Worm (Caenorhabditis elegans) whole organism, L1 larva: Measurements from ENCODE around the gene ndg-4.

Source experiments
- F16B12.6 ChIP-seq: fragments of 150-350 bp; optimal IDR thresholded peaks from 2 replicates; lab custom pipeline; 2014; ENCODE audit warnings: missing biosample characterization, missing genetic modification characterization
- Y116A8C.19 ChIP-seq: sonication (generic microtip); optimal IDR thresholded peaks from 2 replicates; lab custom pipeline; 2016; ENCODE audit warnings: missing compliant biosample characterization, missing genetic modification characterization, borderline replicate concordance
- aly-2 ChIP-seq: fragments of 150-350 bp; optimal IDR thresholded peaks from 2 replicates; lab custom pipeline; 2014; ENCODE audit warnings: missing biosample characterization, missing genetic modification characterization
- blmp-1 ChIP-seq: fragments of 150-350 bp; optimal IDR thresholded peaks from 2 replicates; lab custom pipeline; 2014; ENCODE audit warnings: missing biosample characterization, missing genetic modification characterization
- ceh-63 ChIP-seq: fragments of 200-800 bp; sonication (Bioruptor generic); optimal IDR thresholded peaks from 2 replicates; lab custom pipeline; 2018; ENCODE audit warnings: mild to moderate bottlenecking, missing genetic modification characterization, missing compliant biosample characterization
- ceh-8 ChIP-seq: fragments of 200-800 bp; sonication (Bioruptor generic); optimal IDR thresholded peaks from 2 replicates; lab custom pipeline; 2018; ENCODE audit warnings: mild to moderate bottlenecking, missing genetic modification characterization, moderate library complexity, missing compliant biosample characterization
- ceh-90 ChIP-seq: sonication (generic microtip); optimal IDR thresholded peaks from 2 replicates; lab custom pipeline; 2016; ENCODE audit warnings: missing genetic modification characterization, missing compliant biosample characterization
- ces-1 ChIP-seq: fragments of 150-350 bp; optimal IDR thresholded peaks from 2 replicates; lab custom pipeline; 2014; ENCODE audit warnings: missing biosample characterization, missing genetic modification reagents, missing genetic modification characterization
- dpl-1 ChIP-seq, 3 experiments: fragments of 150-350 bp in 2 of 3; sonication (generic microtip) in 1 of 3; optimal IDR thresholded peaks; 2 replicates each; lab custom pipeline; 2014 to 2017; ENCODE audit warnings: missing biosample characterization in 3 of 3, missing genetic modification characterization in 3 of 3, missing genetic modification reagents in 3 of 3
- efl-1 ChIP-seq, 4 experiments: fragments of 150-350 bp; optimal IDR thresholded peaks in 3 of 4; peaks in 1 of 4; 1 replicate in 1 of 4; 2 replicates in 3 of 4; lab custom pipeline; 2014; ENCODE audit warnings: missing biosample characterization in 2 of 4, missing genetic modification characterization in 2 of 4, missing genetic modification reagents in 2 of 4
- egl-13 ChIP-seq: sonication (generic microtip); optimal IDR thresholded peaks from 2 replicates; lab custom pipeline; 2016; ENCODE audit warnings: missing genotype, missing genetic modification reagents, missing genetic modification characterization, missing compliant biosample characterization
- egl-27 ChIP-seq, 2 experiments: fragments of 150-350 bp in 1 of 2; sonication (generic microtip); optimal IDR thresholded peaks; 3 replicates each; lab custom pipeline; 2017 to 2018; ENCODE audit warnings: missing biosample characterization in 2 of 2, missing genetic modification characterization in 2 of 2, missing genetic modification reagents in 2 of 2
- elt-2 ChIP-seq: sonication (generic microtip); optimal IDR thresholded peaks from 2 replicates; lab custom pipeline; 2016; ENCODE audit warnings: missing genetic modification characterization, mild to moderate bottlenecking, inconsistent platforms, missing compliant biosample characterization, missing genetic modification reagents
- elt-3 ChIP-seq, 6 experiments: fragments of 150-350 bp in 1 of 6; sonication (generic microtip); optimal IDR thresholded peaks; 2 replicates each; lab custom pipeline; 2017 to 2018; ENCODE audit warnings: missing biosample characterization in 6 of 6, missing genetic modification characterization in 6 of 6, inconsistent platforms in 1 of 6
- fos-1 ChIP-seq: fragments of 150-350 bp; optimal IDR thresholded peaks from 2 replicates; lab custom pipeline; 2014; ENCODE audit warnings: missing biosample characterization, missing genetic modification characterization
- hlh-4 ChIP-seq: sonication (generic microtip); optimal IDR thresholded peaks from 2 replicates; lab custom pipeline; 2016; ENCODE audit warnings: mild to moderate bottlenecking, missing genetic modification characterization, missing compliant biosample characterization
- lin-14 ChIP-seq: fragments of 200-800 bp; sonication (Bioruptor generic); optimal IDR thresholded peaks from 2 replicates; lab custom pipeline; 2018; ENCODE audit warnings: mild to moderate bottlenecking, missing genetic modification characterization, moderate library complexity, missing compliant biosample characterization
- lin-15B ChIP-seq: fragments of 150-350 bp; sonication (generic microtip); optimal IDR thresholded peaks from 3 replicates; lab custom pipeline; 2014; ENCODE audit warnings: missing biosample characterization, missing genetic modification characterization
- lin-35 ChIP-seq, 2 experiments: fragments of 150-350 bp; optimal IDR thresholded peaks; 2 replicates each; lab custom pipeline; 2014; ENCODE audit warnings: missing biosample characterization in 2 of 2, missing genetic modification characterization in 2 of 2, missing genetic modification reagents in 2 of 2
- lin-39 ChIP-seq: fragments of 150-350 bp; optimal IDR thresholded peaks from 2 replicates; lab custom pipeline; 2014; ENCODE audit warnings: missing biosample characterization, missing genetic modification reagents, missing genetic modification characterization
- lir-3 ChIP-seq: sonication (generic microtip); optimal IDR thresholded peaks from 2 replicates; lab custom pipeline; 2016; ENCODE audit warnings: mild to moderate bottlenecking, missing genetic modification characterization, moderate library complexity, missing compliant biosample characterization; ENCODE audit not compliant: poor library complexity
- mef-2 ChIP-seq: fragments of 150-350 bp; optimal IDR thresholded peaks from 2 replicates; lab custom pipeline; 2014; ENCODE audit warnings: missing biosample characterization, missing genetic modification characterization
- mep-1 ChIP-seq: fragments of 150-350 bp; optimal IDR thresholded peaks from 2 replicates; lab custom pipeline; 2014; ENCODE audit warnings: missing biosample characterization, missing genetic modification characterization
- nhr-19 ChIP-seq: fragments of 200-800 bp; sonication (Bioruptor generic); conservative IDR thresholded peaks from 2 replicates; pipeline ENCODE4 v1.3.6; 2022; ENCODE audit warnings: missing genetic modification characterization, missing compliant biosample characterization
- nhr-20 ChIP-seq: sonication (generic microtip); optimal IDR thresholded peaks from 2 replicates; lab custom pipeline; 2016; ENCODE audit warnings: mild to moderate bottlenecking, missing genetic modification characterization, missing compliant biosample characterization
- nhr-28 ChIP-seq: fragments of 150-350 bp; optimal IDR thresholded peaks from 2 replicates; lab custom pipeline; 2014; ENCODE audit warnings: missing biosample characterization, missing genetic modification characterization
- nhr-71 ChIP-seq: sonication (generic microtip); optimal IDR thresholded peaks from 2 replicates; lab custom pipeline; 2016; ENCODE audit warnings: mild to moderate bottlenecking, missing genetic modification characterization, moderate library complexity, missing compliant biosample characterization
- nhr-84 ChIP-seq: sonication (generic microtip); optimal IDR thresholded peaks from 2 replicates; lab custom pipeline; 2017; ENCODE audit warnings: missing biosample characterization, missing genetic modification characterization
- nhr-85 ChIP-seq: sonication (generic microtip); peaks from one replicate; lab custom pipeline; 2016; ENCODE audit warnings: missing genetic modification characterization, inconsistent platforms, missing compliant biosample characterization
- nhr-90 ChIP-seq: sonication (generic microtip); optimal IDR thresholded peaks from 2 replicates; lab custom pipeline; 2016; ENCODE audit warnings: mild to moderate bottlenecking, missing genetic modification characterization, missing compliant biosample characterization; ENCODE audit not compliant: poor library complexity
- rnt-1 ChIP-seq: sonication (generic microtip); optimal IDR thresholded peaks from 2 replicates; lab custom pipeline; 2016; ENCODE audit warnings: mild to moderate bottlenecking, missing genetic modification characterization, moderate library complexity, missing compliant biosample characterization
- skn-1 ChIP-seq: fragments of 150-350 bp; optimal IDR thresholded peaks from 2 replicates; lab custom pipeline; 2014; ENCODE audit warnings: missing biosample characterization, missing genetic modification characterization
- snu-23 ChIP-seq: sonication (generic microtip); optimal IDR thresholded peaks from 2 replicates; lab custom pipeline; 2016; ENCODE audit warnings: missing genetic modification characterization, missing compliant biosample characterization
- sptf-1 ChIP-seq: fragments of 150-350 bp; optimal IDR thresholded peaks from 2 replicates; lab custom pipeline; 2014; ENCODE audit warnings: missing biosample characterization, missing genetic modification characterization
- tbx-2 ChIP-seq: sonication (generic microtip); optimal IDR thresholded peaks from 2 replicates; lab custom pipeline; 2016; ENCODE audit warnings: missing genetic modification characterization, missing compliant biosample characterization
- tlp-1 ChIP-seq: fragments of 150-350 bp; optimal IDR thresholded peaks from 2 replicates; lab custom pipeline; 2014; ENCODE audit warnings: missing biosample characterization, missing genetic modification characterization
- vab-15 ChIP-seq: sonication (generic microtip); optimal IDR thresholded peaks from 2 replicates; lab custom pipeline; 2017; ENCODE audit warnings: missing genotype, mild to moderate bottlenecking, missing genetic modification characterization, missing compliant biosample characterization
- xbp-1 ChIP-seq: sonication (generic microtip); optimal IDR thresholded peaks from 2 replicates; lab custom pipeline; 2016; ENCODE audit warnings: missing genetic modification characterization, missing compliant biosample characterization
- zip-4 ChIP-seq: fragments of 200-800 bp; sonication (Bioruptor generic); optimal IDR thresholded peaks from 2 replicates; lab custom pipeline; 2018; ENCODE audit warnings: mild to moderate bottlenecking, missing genetic modification characterization, moderate library complexity, missing compliant biosample characterization

The ndg-4 gene

DNA sequence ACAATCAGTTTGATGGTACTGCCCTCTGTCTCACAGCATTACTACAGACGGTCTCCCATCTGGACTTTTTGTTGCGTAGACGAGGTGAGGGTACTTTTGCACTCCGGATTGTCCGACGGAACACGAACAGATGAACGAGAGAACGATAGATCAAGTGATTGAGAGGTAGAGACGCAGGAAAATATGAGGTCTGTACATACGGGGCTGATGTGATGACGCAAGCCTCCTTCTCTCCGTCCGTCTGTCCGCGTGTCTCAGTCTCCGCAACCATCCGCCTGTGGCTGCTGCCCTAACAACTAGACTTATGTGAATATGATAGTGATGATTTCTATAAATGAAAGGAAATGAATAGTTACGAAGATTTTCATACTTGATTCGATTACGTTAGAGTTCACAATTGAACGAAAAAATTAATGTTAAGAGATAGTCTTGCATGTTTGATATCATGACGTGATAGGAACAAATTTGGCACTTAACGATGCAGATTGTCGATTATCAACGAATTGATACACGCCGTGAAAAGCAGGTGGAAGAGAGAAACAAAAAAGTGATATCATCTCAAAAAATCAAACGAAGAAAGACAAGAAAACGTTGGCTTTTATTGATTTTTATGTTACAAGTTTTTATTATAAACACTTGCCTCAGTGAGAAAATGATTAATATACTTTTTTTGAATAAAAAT is 35.5 kb upstream of the ndg-4 start (continued):
- TF ChIP-seq ces-1 (GFP tag; lab: Kevin White, UChicago) (no peak), efl-1 (optimal IDR thresholded peaks at IDR 0.05; lab: Kevin White, UChicago) (no peak), efl-1 (GFP tag; optimal IDR thresholded peaks at IDR 0.05 in 1 of 2; lab: Kevin White, UChicago) (peak in 1 of 2 experiments; percentile 58), ceh-63 (GFP tag; lab: Kevin White, UChicago) (no peak)
- TF ChIP-seq, all 84 proteins: peak for 6

DNA sequence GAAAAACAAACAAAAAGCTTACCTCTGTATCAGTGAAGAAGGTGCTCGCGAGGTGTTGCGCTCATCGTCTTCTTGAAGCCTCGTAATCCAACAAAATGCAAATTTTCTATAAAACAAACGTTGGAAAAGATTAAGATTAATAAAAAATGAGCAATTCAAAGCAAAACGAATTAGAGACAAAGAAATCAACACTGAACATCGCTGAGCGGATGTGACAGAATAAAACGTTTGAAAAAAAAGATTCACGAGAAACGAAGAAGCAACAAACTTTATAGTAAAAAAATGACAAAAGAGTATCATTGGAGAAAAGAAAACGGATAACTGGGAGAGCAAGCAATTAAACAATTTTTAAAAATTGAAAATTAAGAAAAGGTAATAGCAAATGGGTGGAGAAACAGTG is 31.8 kb upstream of the ndg-4 start, which contains the start of the genes C07G2.5 and atf-7:
Gene C07G2.5 (minus strand): TSS at position 101 of the 400 bp plus-strand sequence.
Gene atf-7 (minus strand): TSS at position 108 of the 400 bp plus-strand sequence.
- TF ChIP-seq nhr-84 (tag; lab: Kevin White, UChicago) (no peak), nhr-90 (tag; lab: Kevin White, UChicago) (no peak), lin-14 (GFP tag; lab: Kevin White, UChicago) (no peak), fos-1 (tag; lab: Kevin White, UChicago) (no peak), F16B12.6 (tag; lab: Kevin White, UChicago) (no peak), nhr-71 (tag; lab: Kevin White, UChicago) (no peak), zip-4 (GFP tag; lab: Kevin White, UChicago) (no peak), egl-27 (tag; optimal IDR thresholded peaks at IDR 0.05; lab: Kevin White, UChicago) (no peak), mep-1 (no peak), hlh-4 (tag; lab: Kevin White, UChicago) (no peak), sptf-1 (tag; lab: Kevin White, UChicago) (no peak), mef-2 (tag; lab: Kevin White, UChicago) (no peak)

DNA sequence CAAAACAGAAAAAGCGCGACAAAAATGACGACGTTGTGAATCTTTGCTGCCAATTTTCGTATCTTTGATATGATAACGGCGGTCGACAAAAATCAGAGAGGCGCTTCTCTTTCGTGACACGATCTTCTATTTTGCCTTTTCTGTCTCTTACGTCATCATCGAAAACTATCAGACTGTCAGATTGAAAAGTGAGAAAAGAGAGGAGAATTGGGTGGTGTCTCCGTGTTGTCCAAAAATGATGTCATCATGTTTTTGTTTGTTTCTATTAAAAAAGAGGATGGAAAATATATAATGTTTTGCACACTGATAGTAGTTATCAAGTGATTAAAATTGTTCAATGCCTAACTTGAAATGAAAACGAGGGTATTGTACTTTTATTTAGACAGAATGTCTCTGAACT is 28.9 kb upstream of the ndg-4 start:
- TF ChIP-seq elt-2 (tag; lab: Kevin White, UChicago) (peak; percentile 39), aly-2 (tag; lab: Kevin White, UChicago) (no peak), nhr-20 (tag; lab: Kevin White, UChicago) (peak; percentile 64), egl-13 (tag; lab: Kevin White, UChicago) (no peak), ceh-8 (GFP tag; lab: Kevin White, UChicago) (no peak), nhr-19 (GFP tag; lab: Robert Waterston, UW) (peak; percentile 33), ces-1 (GFP tag; lab: Kevin White, UChicago) (no peak), vab-15 (tag; lab: Kevin White, UChicago) (no peak), xbp-1 (tag; lab: Kevin White, UChicago) (no peak), tlp-1 (tag; lab: Kevin White, UChicago) (no peak), Y116A8C.19 (tag; lab: Kevin White, UChicago) (no peak), lin-15B (tag; lab: Kevin White, UChicago) (no peak), nhr-71 (tag; lab: Kevin White, UChicago) (peak; percentile 72), rnt-1 (peak; percentile 11), dpl-1 (GFP tag; optimal IDR thresholded peaks at IDR 0.05; lab: Kevin White, UChicago) (peak in 1 of 3 experiments; percentile 14), nhr-28 (tag; lab: Kevin White, UChicago) (no peak), elt-3 (tag; optimal IDR thresholded peaks at IDR 0.05; lab: Kevin White, UChicago) (peak; percentile 6 to 88 (median 64)), tbx-2 (tag; lab: Kevin White, UChicago) (peak; percentile 2), snu-23 (GFP tag; lab: Kevin White, UChicago) (peak; percentile 56), nhr-85 (tag; lab: Kevin White, UChicago) (peak; percentile 91), nhr-90 (tag; lab: Kevin White, UChicago) (peak; percentile 64), ceh-90 (no peak), lin-35 (GFP tag; optimal IDR thresholded peaks at IDR 0.05; lab: Kevin White, UChicago) (peak in 1 of 2 experiments; percentile 51), skn-1 (tag; lab: Kevin White, UChicago) (peak; percentile 7), lir-3 (tag; lab: Kevin White, UChicago) (no peak), blmp-1 (tag; lab: Kevin White, UChicago) (peak; percentile 84), lin-39 (tag; lab: Kevin White, UChicago) (no peak), lin-14 (GFP tag; lab: Kevin White, UChicago) (peak; percentile 72)
